Fruit fly (Drosophila melanogaster): ENCODE data around the gene CG3618.
A peak's percentile ranks its signal among the peaks of the same experiment; 100 is the strongest.

The CG3618 gene

DNA sequence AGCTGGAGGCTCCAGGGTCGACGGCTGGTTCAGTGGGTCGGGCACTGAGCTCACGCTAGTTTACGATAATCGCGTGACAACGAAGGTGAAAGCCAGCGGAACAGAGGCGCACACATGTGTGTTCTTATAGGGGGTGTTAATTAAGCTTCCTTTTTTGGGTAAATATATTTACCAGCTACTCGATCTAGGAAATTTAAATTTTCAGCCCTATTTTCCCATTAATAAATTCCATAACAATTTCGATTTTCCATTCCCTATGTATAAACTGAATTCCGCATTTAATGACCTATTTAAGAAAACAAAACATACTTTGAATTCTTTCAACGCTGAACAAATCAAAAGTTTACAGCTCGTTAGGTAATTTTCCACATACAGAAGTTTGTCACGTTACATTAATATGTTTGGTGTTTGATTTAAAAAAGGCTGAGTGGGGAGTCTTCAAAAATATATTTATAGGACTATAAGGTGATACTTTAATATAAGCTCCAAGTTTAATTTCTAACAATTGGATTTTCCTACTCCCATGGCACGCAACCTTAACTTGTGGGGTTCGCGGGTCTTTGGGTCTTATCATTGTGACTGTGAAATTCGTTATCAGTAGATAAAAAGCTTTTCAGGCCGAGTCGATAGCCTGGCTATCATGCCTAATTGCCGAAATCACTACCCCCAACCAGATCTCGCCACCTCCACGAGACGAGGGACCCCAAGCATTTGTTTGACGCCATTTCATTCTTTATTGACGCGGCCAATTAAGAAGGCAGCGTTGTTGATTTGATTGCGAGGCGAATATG lies 21.4 kb upstream of the CG3618 start, which contains the start of gene CG13255:
Gene CG13255, plus strand, starts transcription at position 449 of the 791 bp plus-strand sequence.
- TF ChIP-seq Jarid2 (GFP tag; optimal IDR thresholded peaks at IDR 0.05) (peak; percentile 5), CG8478 (optimal IDR thresholded peaks at IDR 0.05) (no peak), aop (GFP tag; IDR thresholded peaks at IDR 0.05) (no peak), CG6272 (GFP tag; IDR thresholded peaks at IDR 0.05) (no peak), bbx (GFP tag; IDR thresholded peaks at IDR 0.05; ENCODE audit: partially characterized antibody) (no peak), CG15269 (tag; optimal IDR thresholded peaks at IDR 0.05) (peak; percentile 67), Hr51 (GFP tag; optimal IDR thresholded peaks at IDR 0.05) (peak in 1 of 2 experiments; percentile 56), CG15479 (GFP tag; optimal IDR thresholded peaks at IDR 0.05) (no peak), CG30020 (tag; optimal IDR thresholded peaks at IDR 0.05) (no peak), CG7271 (tag; optimal IDR thresholded peaks at IDR 0.05) (no peak), lmd (GFP tag; IDR thresholded peaks at IDR 0.05) (no peak; the same call in 1 of the 2 replicates), sna (GFP tag; IDR thresholded peaks at IDR 0.05; ENCODE audit: partially characterized antibody) (no peak), BEAF-32 (GFP tag; optimal IDR thresholded peaks at IDR 0.05) (no peak), pnt (GFP tag; optimal IDR thresholded peaks at IDR 0.05) (peak; percentile 20), Mad (GFP tag; optimal IDR thresholded peaks at IDR 0.05) (no peak), seq (GFP tag; IDR thresholded peaks at IDR 0.05) (no peak), CG10979 (tag; optimal IDR thresholded peaks at IDR 0.05) (peak; percentile 3), CG12942 (GFP tag; optimal IDR thresholded peaks at IDR 0.05) (no peak), MBD-R2 (GFP tag; IDR thresholded peaks at IDR 0.05) (no peak), Asciz (GFP tag; optimal IDR thresholded peaks at IDR 0.05) (peak; percentile 16), dysf (GFP tag; IDR thresholded peaks at IDR 0.05) (peak; percentile 64; the same call in 2 of the 3 replicates), CoRest (tag; optimal IDR thresholded peaks at IDR 0.05) (peak; percentile 72), CG6683 (GFP tag; optimal IDR thresholded peaks at IDR 0.05) (no peak), HLH3B (GFP tag; IDR thresholded peaks at IDR 0.05) (no peak), CG7963 (GFP tag; IDR thresholded peaks at IDR 0.05; ENCODE audit: partially characterized antibody) (no peak), HmgZ (tag; optimal IDR thresholded peaks at IDR 0.05) (peak; percentile 35), CG31441 (GFP tag; IDR thresholded peaks at IDR 0.05) (peak; percentile 21; the same call in 1 of the 2 replicates), CHES-1-like (GFP tag; optimal IDR thresholded peaks at IDR 0.05) (peak; percentile 48), Med (GFP tag) (peak; percentile 74), CG9609 (GFP tag; optimal IDR thresholded peaks at IDR 0.05) (no peak), ro (GFP tag; IDR thresholded peaks at IDR 0.05) (no peak), CG12104 (GFP tag; optimal IDR thresholded peaks at IDR 0.05) (peak; percentile 49), CG6854 (GFP tag; optimal IDR thresholded peaks at IDR 0.05) (no peak), CG13624 (GFP tag; optimal IDR thresholded peaks at IDR 0.05) (no peak), tx (GFP tag; optimal IDR thresholded peaks at IDR 0.05) (peak; percentile 13), Hey (tag; optimal IDR thresholded peaks at IDR 0.05) (no peak), chm (GFP tag; IDR thresholded peaks at IDR 0.05) (no peak), Sox100B (GFP tag; optimal IDR thresholded peaks at IDR 0.05) (peak; percentile 61), CG10543 (GFP tag; optimal IDR thresholded peaks at IDR 0.05) (peak; percentile 48), CG7357 (GFP tag; IDR thresholded peaks at IDR 0.05) (peak; percentile 37; the same call in 1 of the 3 replicates), Nf-YB (GFP tag; optimal IDR thresholded peaks at IDR 0.05) (no peak), CG7786 (GFP tag; optimal IDR thresholded peaks at IDR 0.05) (peak; percentile 45), CG15696 (tag; optimal IDR thresholded peaks at IDR 0.05) (no peak), CG4854 (GFP tag; optimal IDR thresholded peaks at IDR 0.05) (no peak), Dek (tag; optimal IDR thresholded peaks at IDR 0.05) (peak; percentile 48), Poxn (GFP tag; IDR thresholded peaks at IDR 0.05) (no peak), Hsf (GFP tag; optimal IDR thresholded peaks at IDR 0.05) (no peak), ems (GFP tag; optimal IDR thresholded peaks at IDR 0.05) (no peak), tll (GFP tag; optimal IDR thresholded peaks at IDR 0.05) (no peak)

Measured in whole organism, embryonic.